Fruit fly (Drosophila melanogaster): ENCODE results near the gene Ir68b.

DNA sequence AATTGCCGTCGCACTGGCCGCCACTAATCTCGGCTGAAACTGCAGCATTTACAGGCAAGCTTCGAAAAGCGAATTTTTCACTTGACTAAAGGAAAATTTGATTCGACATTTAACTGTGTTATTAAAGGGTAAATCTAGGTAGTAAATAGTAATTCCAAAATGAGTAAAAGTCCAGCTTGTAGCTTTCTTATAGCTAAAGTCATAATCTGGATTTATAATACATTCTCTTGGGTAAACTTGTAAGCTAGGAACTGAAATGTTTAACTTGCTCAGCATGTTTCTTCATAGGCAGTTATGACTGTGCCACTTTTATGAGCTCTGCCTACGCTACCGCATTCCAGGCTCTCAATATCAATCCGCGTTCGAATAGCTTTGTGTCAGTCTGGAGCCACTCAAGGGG is 50.9 kb downstream of the Ir68b start:
- TF ChIP-seq Myc (optimal IDR thresholded peaks at IDR 0.05) (no peak), insv (optimal IDR thresholded peaks at IDR 0.05) (no peak), psq (optimal IDR thresholded peaks at IDR 0.05) (no peak)

Measured in Kc167 (cell line).